Worm (Caenorhabditis elegans) whole organism, young adult: Measurements from ENCODE around the gene srj-37.

ENCODE experiments used
- F52B5.7 ChIP-seq: sonication (generic microtip); optimal IDR thresholded peaks from 2 replicates; lab custom pipeline; 2016; ENCODE audit warnings: mild to moderate bottlenecking, missing genetic modification characterization, missing compliant biosample characterization
- bed-2 ChIP-seq: fragments of 200-800 bp; sonication (Bioruptor generic); IDR thresholded peaks from 2 replicates; pipeline ENCODE4 v1.3.6; 2022; ENCODE audit warnings: missing genetic modification reagents, missing genetic modification characterization, missing compliant biosample characterization
- ceh-58 ChIP-seq: fragments of 200-800 bp; sonication (Bioruptor generic); IDR thresholded peaks from 2 replicates; pipeline ENCODE4 v1.3.6; 2022; ENCODE audit warnings: missing genetic modification characterization, missing compliant biosample characterization
- chd-7 ChIP-seq: sonication (generic microtip); optimal IDR thresholded peaks from 2 replicates; lab custom pipeline; 2016; ENCODE audit warnings: mild to moderate bottlenecking, missing genetic modification characterization, moderate library complexity, missing compliant biosample characterization
- let-607 ChIP-seq, 2 experiments: fragments of 200-800 bp in 1 of 2; sonication (Bioruptor generic) in 1 of 2; sonication (generic microtip) in 1 of 2; optimal IDR thresholded peaks; 2 replicates each; lab custom pipeline; 2016 to 2018; ENCODE audit warnings: mild to moderate bottlenecking in 2 of 2, missing compliant biosample characterization in 2 of 2, missing genetic modification characterization in 2 of 2, moderate library complexity in 2 of 2, missing genotype in 1 of 2
- lir-1 ChIP-seq: fragments of 200-800 bp; sonication (Bioruptor generic); conservative IDR thresholded peaks from 2 replicates; pipeline ENCODE4 v1.3.6; 2022; ENCODE audit warnings: missing genetic modification reagents, missing genetic modification characterization, missing compliant biosample characterization
- lsl-1 ChIP-seq: fragments of 200-800 bp; sonication (Bioruptor generic); optimal IDR thresholded peaks from 2 replicates; lab custom pipeline; 2018; ENCODE audit warnings: mild to moderate bottlenecking, missing genetic modification characterization, moderate library complexity, missing compliant biosample characterization
- nfya-2 ChIP-seq: fragments of 200-800 bp; sonication (Bioruptor generic); IDR thresholded peaks from 2 replicates; pipeline ENCODE4 v1.3.6; 2022; ENCODE audit warnings: missing genetic modification reagents, missing genetic modification characterization, missing compliant biosample characterization
- tbp1 ChIP-seq: fragments of 200-800 bp; sonication (Bioruptor generic); optimal IDR thresholded peaks from 2 replicates; lab custom pipeline; 2018; ENCODE audit warnings: mild to moderate bottlenecking, missing genetic modification characterization, missing compliant biosample characterization
- tlf-1 ChIP-seq: fragments of 200-800 bp; sonication (Bioruptor generic); optimal IDR thresholded peaks from 2 replicates; lab custom pipeline; 2018; ENCODE audit warnings: mild to moderate bottlenecking, missing genetic modification characterization, missing compliant biosample characterization
- unc-62 ChIP-seq: fragments of 150-350 bp; optimal IDR thresholded peaks from 2 replicates; lab custom pipeline; 2014; ENCODE audit warnings: missing biosample characterization, missing genetic modification reagents, missing genetic modification characterization
- zfh-2 ChIP-seq: fragments of 200-800 bp; sonication (Bioruptor generic); conservative IDR thresholded peaks from 2 replicates; pipeline ENCODE4 v1.3.6; 2022; ENCODE audit warnings: missing genetic modification reagents, missing genetic modification characterization, missing compliant biosample characterization
- zim-3 ChIP-seq: sonication (generic microtip); optimal IDR thresholded peaks from 2 replicates; lab custom pipeline; 2017; ENCODE audit warnings: mild to moderate bottlenecking, missing genetic modification characterization, moderate library complexity, missing compliant biosample characterization

DNA sequence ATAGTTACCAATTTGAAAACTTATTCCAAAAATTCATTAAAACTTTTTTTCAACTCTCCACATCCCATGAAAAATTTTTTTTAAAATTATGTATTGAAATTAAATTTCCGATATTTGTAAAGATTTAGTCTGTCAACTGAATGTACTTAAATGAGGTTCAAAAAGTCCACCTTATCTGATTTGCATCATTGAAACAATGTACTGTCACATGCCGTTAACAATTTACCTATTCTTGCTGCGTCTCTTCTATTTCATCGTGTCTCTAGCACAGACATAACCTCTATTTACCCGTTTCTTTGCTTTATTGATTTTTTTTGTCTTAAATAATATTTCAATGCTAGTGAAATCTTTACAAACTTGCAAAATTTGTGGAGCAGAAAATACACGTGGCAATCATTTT, 28.2 kb upstream of the srj-37 start, which contains the start of gene nhr-90:
- TF ChIP-seq unc-62 (GFP tag; lab: Kevin White, UChicago) (no peak), zfh-2 (no peak), tbp1 (GFP tag; lab: Kevin White, UChicago) (no peak), F52B5.7 (tag; lab: Kevin White, UChicago) (no peak), chd-7 (tag; lab: Kevin White, UChicago) (no peak), ceh-58 (GFP tag; lab: Robert Waterston, UW) (no peak), lsl-1 (no peak), lir-1 (GFP tag; lab: Robert Waterston, UW) (no peak), let-607 (tag; optimal IDR thresholded peaks at IDR 0.05; lab: Kevin White, UChicago) (no peak), bed-2 (GFP tag; lab: Robert Waterston, UW) (no peak), zim-3 (no peak), nfya-2 (GFP tag; lab: Robert Waterston, UW) (no peak), tlf-1 (GFP tag; lab: Kevin White, UChicago) (no peak)
